Fruit fly (Drosophila melanogaster) whole organism, embryonic: ENCODE data around the gene CG42342.

Experiments used
- Bgb ChIP-seq: fragments of 200-800 bp; sonication (Bioruptor generic); IDR thresholded peaks from 2 replicates; pipeline ENCODE4 v1.3.6; 2022; ENCODE audit warnings: missing biosample characterization, missing genetic modification characterization; ENCODE audit not compliant: partially characterized antibody
- Bteb2 ChIP-seq: fragments of 200-800 bp; sonication (Bioruptor generic); optimal IDR thresholded peaks from 2 replicates; lab custom pipeline; 2016; ENCODE audit warnings: missing biosample characterization, missing genetic modification characterization
- CG11504 ChIP-seq: fragments of 200-800 bp; sonication (Bioruptor generic); optimal IDR thresholded peaks from 3 replicates; lab custom pipeline; 2019; ENCODE audit warnings: missing biosample characterization, mild to moderate bottlenecking, missing genetic modification characterization, moderate library complexity
- CG13894 ChIP-seq: fragments of 200-800 bp; sonication (Bioruptor generic); optimal IDR thresholded peaks from 3 replicates; lab custom pipeline; 2018; ENCODE audit warnings: missing biosample characterization, mild to moderate bottlenecking, missing genetic modification characterization, moderate library complexity
- CG16863 ChIP-seq: fragments of 200-800 bp; sonication (Bioruptor generic); optimal IDR thresholded peaks from 3 replicates; lab custom pipeline; 2016; ENCODE audit warnings: missing biosample characterization, missing genetic modification characterization
- CG2199 ChIP-seq: fragments of 200-800 bp; sonication (Bioruptor generic); IDR thresholded peaks from 3 replicates; pipeline ENCODE4 v1.3.6; 2022; ENCODE audit warnings: missing biosample characterization, missing genetic modification characterization
- CG3163 ChIP-seq: fragments of 200-800 bp; sonication (Bioruptor generic); optimal IDR thresholded peaks from 3 replicates; lab custom pipeline; 2016; ENCODE audit warnings: missing biosample characterization, missing genetic modification characterization
- CG4360 ChIP-seq: fragments of 200-800 bp; sonication (Bioruptor generic); IDR thresholded peaks from 2 replicates; pipeline ENCODE4 v1.3.6; 2022; ENCODE audit warnings: missing biosample characterization, missing genetic modification characterization
- CG5180 ChIP-seq: fragments of 200-800 bp; sonication (Bioruptor generic); optimal IDR thresholded peaks from 3 replicates; lab custom pipeline; 2017; ENCODE audit warnings: missing biosample characterization, missing genetic modification characterization, mild to moderate bottlenecking, moderate library complexity, missing genetic modification reagents
- CG6791 ChIP-seq: fragments of 200-800 bp; sonication (Bioruptor generic); IDR thresholded peaks from 3 replicates; pipeline ENCODE4 v1.3.6; 2022; ENCODE audit warnings: missing biosample characterization, missing genetic modification characterization; ENCODE audit not compliant: partially characterized antibody
- CG8089 ChIP-seq: fragments of 200-800 bp; sonication (Bioruptor generic); optimal IDR thresholded peaks from 3 replicates; lab custom pipeline; 2016; ENCODE audit warnings: missing biosample characterization, missing genetic modification characterization
- CG8290 ChIP-seq, 3 experiments: fragments of 200-800 bp; sonication (Bioruptor generic); optimal IDR thresholded peaks; 2 replicates each; lab custom pipeline; 2016 to 2019; ENCODE audit warnings: missing biosample characterization in 3 of 3, missing genetic modification characterization in 3 of 3, mild to moderate bottlenecking in 2 of 3, moderate library complexity in 1 of 3
- D19A ChIP-seq: fragments of 200-800 bp; optimal IDR thresholded peaks from 3 replicates; lab custom pipeline; 2019; ENCODE audit warnings: missing biosample characterization, mild to moderate bottlenecking, missing genetic modification characterization, moderate library complexity
- Deaf1 ChIP-seq: fragments of 200-800 bp; optimal IDR thresholded peaks from 3 replicates; lab custom pipeline; 2019; ENCODE audit warnings: missing biosample characterization, mild to moderate bottlenecking, missing genetic modification characterization, moderate library complexity
- Ets65A ChIP-seq: fragments of 200-800 bp; sonication (Bioruptor generic); peaks from one replicate; lab custom pipeline; 2016; ENCODE audit warnings: missing biosample characterization, missing genetic modification characterization
- Fer1 ChIP-seq: fragments of 200-800 bp; sonication (Bioruptor generic); optimal IDR thresholded peaks from 2 replicates; lab custom pipeline; 2017; ENCODE audit warnings: missing biosample characterization, mild to moderate bottlenecking, missing genetic modification characterization
- Jarid2 ChIP-seq: fragments of 200-800 bp; sonication (Bioruptor generic); optimal IDR thresholded peaks from 3 replicates; lab custom pipeline; 2017; ENCODE audit warnings: mild to moderate bottlenecking, missing biosample characterization, missing genetic modification reagents, missing genetic modification characterization
- Kr ChIP-seq: fragments of 200-800 bp; sonication (Bioruptor generic); optimal IDR thresholded peaks from 2 replicates; lab custom pipeline; 2017; ENCODE audit warnings: missing biosample characterization, mild to moderate bottlenecking, missing genetic modification characterization
- MTF-1 ChIP-seq: fragments of 200-800 bp; sonication (Bioruptor generic); optimal IDR thresholded peaks from 2 replicates; lab custom pipeline; 2018; ENCODE audit warnings: missing biosample characterization, mild to moderate bottlenecking, missing genetic modification characterization, borderline replicate concordance
- Med ChIP-seq: fragments of 200-800 bp; sonication (Bioruptor generic); peaks from one replicate; lab custom pipeline; 2016; ENCODE audit warnings: missing biosample characterization, missing genetic modification characterization, mild to moderate bottlenecking, inconsistent platforms, moderate library complexity
- Opbp ChIP-seq: fragments of 200-800 bp; sonication (Bioruptor generic); IDR thresholded peaks from 3 replicates; pipeline ENCODE4 v1.3.6; 2022; ENCODE audit warnings: missing biosample characterization, missing genetic modification characterization; ENCODE audit not compliant: partially characterized antibody
- Six4 ChIP-seq: fragments of 200-800 bp; sonication (Bioruptor generic); optimal IDR thresholded peaks from 2 replicates; lab custom pipeline; 2016; ENCODE audit warnings: missing biosample characterization, missing genetic modification characterization
- Sox102F ChIP-seq: fragments of 200-800 bp; sonication (Bioruptor generic); optimal IDR thresholded peaks from 2 replicates; lab custom pipeline; 2018; ENCODE audit warnings: missing biosample characterization, mild to moderate bottlenecking, missing genetic modification characterization, moderate library complexity
- Trl ChIP-seq, 3 experiments: fragments of >200 bp in 2 of 3; fragments of 200-800 bp in 1 of 3; sonication (Bioruptor generic) in 1 of 3; optimal IDR thresholded peaks; 2 replicates in 1 of 3; 3 replicates in 2 of 3; lab custom pipeline; 2016 to 2017; ENCODE audit warnings: missing biosample characterization in 1 of 3, missing genetic modification characterization in 1 of 3
- abd-A ChIP-seq: fragments of 200-800 bp; sonication (Bioruptor generic); optimal IDR thresholded peaks from 3 replicates; lab custom pipeline; 2019; ENCODE audit warnings: missing biosample characterization, mild to moderate bottlenecking, missing genetic modification characterization, moderate library complexity
- bbx ChIP-seq: fragments of 200-800 bp; sonication (Bioruptor generic); IDR thresholded peaks from 2 replicates; pipeline ENCODE4 v1.3.6; 2022; ENCODE audit warnings: missing biosample characterization, missing genetic modification characterization; ENCODE audit not compliant: partially characterized antibody
- chm ChIP-seq: fragments of 200-800 bp; sonication (Bioruptor generic); IDR thresholded peaks from 2 replicates; pipeline ENCODE4 v1.3.6; 2022; ENCODE audit warnings: missing biosample characterization, missing genetic modification characterization
- chn ChIP-seq: fragments of 200-800 bp; sonication (Bioruptor generic); optimal IDR thresholded peaks from 2 replicates; lab custom pipeline; 2016; ENCODE audit warnings: missing biosample characterization, missing genetic modification characterization
- ci ChIP-seq: fragments of 200-800 bp; sonication (Bioruptor generic); IDR thresholded peaks from 3 replicates; pipeline ENCODE4 v1.3.6; 2022; ENCODE audit warnings: missing biosample characterization, missing genetic modification characterization
- eve ChIP-seq, 2 experiments: fragments of >200 bp; optimal IDR thresholded peaks; 2 replicates each; lab custom pipeline; 2017; ENCODE audit warnings: missing biosample characterization in 2 of 2, missing genetic modification characterization in 2 of 2
- fru ChIP-seq: fragments of >200 bp; optimal IDR thresholded peaks from 2 replicates; lab custom pipeline; 2017
- gcm ChIP-seq: fragments of 200-800 bp; sonication (Bioruptor generic); optimal IDR thresholded peaks from 2 replicates; lab custom pipeline; 2019; ENCODE audit warnings: missing biosample characterization, mild to moderate bottlenecking, missing genetic modification characterization, moderate library complexity
- grau ChIP-seq: fragments of 200-800 bp; optimal IDR thresholded peaks from 3 replicates; lab custom pipeline; 2019; ENCODE audit warnings: missing biosample characterization, mild to moderate bottlenecking, missing genetic modification characterization, moderate library complexity
- grn ChIP-seq: fragments of 200-800 bp; sonication (Bioruptor generic); optimal IDR thresholded peaks from 3 replicates; lab custom pipeline; 2017; ENCODE audit warnings: missing biosample characterization, missing genetic modification characterization
- hkb ChIP-seq, 2 experiments: fragments of 200-800 bp in 1 of 2; fragments of >200 bp in 1 of 2; sonication (Bioruptor generic) in 1 of 2; IDR thresholded peaks in 1 of 2; optimal IDR thresholded peaks in 1 of 2; 2 replicates each; pipeline versions ENCODE4 v1.3.6 to Lab custom; 2017 to 2022; ENCODE audit warnings: missing biosample characterization in 1 of 2, missing genetic modification characterization in 1 of 2
- mam ChIP-seq: fragments of 200-800 bp; sonication (Bioruptor generic); optimal IDR thresholded peaks from 3 replicates; lab custom pipeline; 2016; ENCODE audit warnings: missing biosample characterization, missing genetic modification characterization
- nom ChIP-seq: fragments of 200-800 bp; sonication (Bioruptor generic); optimal IDR thresholded peaks from 2 replicates; lab custom pipeline; 2017; ENCODE audit warnings: missing biosample characterization, missing genetic modification characterization, mild to moderate bottlenecking, moderate library complexity, missing genetic modification reagents
- otp ChIP-seq: fragments of 200-800 bp; sonication (Bioruptor generic); IDR thresholded peaks from 3 replicates; pipeline ENCODE4, ENCODE4 v1.3.6; 2022; ENCODE audit warnings: missing biosample characterization, missing genetic modification characterization
- pros ChIP-seq: fragments of 200-800 bp; sonication (Bioruptor generic); optimal IDR thresholded peaks from 3 replicates; lab custom pipeline; 2019; ENCODE audit warnings: missing biosample characterization, mild to moderate bottlenecking, missing genetic modification characterization, moderate library complexity
- sens ChIP-seq: fragments of 200-800 bp; sonication (Bioruptor generic); peaks from one replicate; lab custom pipeline; 2016; ENCODE audit warnings: missing biosample characterization, missing genetic modification characterization
- vvl ChIP-seq: fragments of 200-800 bp; sonication (Bioruptor generic); IDR thresholded peaks from 2 replicates; pipeline ENCODE4 v1.3.6; 2022; ENCODE audit warnings: missing biosample characterization, missing genetic modification characterization

CG42342 gene

dm6 chr3R:16502595-16503305, at the start of gene CG42342:
CG42342 (plus strand) TSS chr3R:16502770.
- peak in 1 of 2 experiments; percentile 11 for TF ChIP-seq eve (GFP tag; optimal IDR thresholded peaks at IDR 0.05; lab: Kevin White, UChicago)
- peak; percentile 38 for TF ChIP-seq gcm (GFP tag; lab: Kevin White, UChicago)
- peak; percentile 89 for TF ChIP-seq Jarid2 (GFP tag; lab: Kevin White, UChicago)
- TF ChIP-seq CG6791 (GFP tag; lab: Robert Waterston, UW) = 0 out of 3 replicates have a peak, but pooled peaks have one; percentile 47
- TF ChIP-seq chm = peak; percentile 46
- no peak for TF ChIP-seq mam
- TF ChIP-seq CG8089 = no peak
- no peak for TF ChIP-seq Sox102F (GFP tag; lab: Kevin White, UChicago)
- TF ChIP-seq CG4360 = 0 out of 2 replicates have a peak, but pooled peaks have one; percentile 15
- TF ChIP-seq chn = no peak
- TF ChIP-seq CG2199 (GFP tag; lab: Robert Waterston, UW) = 0 out of 3 replicates have a peak, but pooled peaks have one; percentile 12
- TF ChIP-seq MTF-1 (GFP tag; lab: Kevin White, UChicago) = no peak
- peak; percentile 42 for TF ChIP-seq Deaf1 (tag; lab: Kevin White, UChicago)
- peak; percentile 99 for TF ChIP-seq CG5180
- 0 out of 3 replicates have a peak, but pooled peaks have one; percentile 14 for TF ChIP-seq otp (GFP tag; lab: Robert Waterston, UW)
- peak; percentile 16 for TF ChIP-seq Kr (GFP tag; lab: Kevin White, UChicago)
- peak; percentile 27 to 48 for TF ChIP-seq Trl (optimal IDR thresholded peaks at IDR 0.05; lab: Kevin White, UChicago)
- no peak for TF ChIP-seq Trl (GFP tag; optimal IDR thresholded peaks at IDR 0.05; lab: Kevin White, UChicago)
- peak; percentile 45; the same call in 1 of the 2 replicates for TF ChIP-seq Bgb (GFP tag; lab: Robert Waterston, UW)
- TF ChIP-seq Six4 (GFP tag; lab: Kevin White, UChicago) = no peak
- peak; percentile 49; the same call in 2 of the 3 replicates for TF ChIP-seq Opbp (GFP tag; lab: Robert Waterston, UW)
- TF ChIP-seq fru (lab: Kevin White, UChicago) = no peak
- peak; percentile 56 for TF ChIP-seq pros (GFP tag; lab: Kevin White, UChicago)
- TF ChIP-seq Fer1 = peak; percentile 6
- TF ChIP-seq vvl = peak; percentile 65
- peak; percentile 15 for TF ChIP-seq CG11504
- no peak for TF ChIP-seq Bteb2 (GFP tag; lab: Kevin White, UChicago)
- peak; percentile 80 for TF ChIP-seq sens (GFP tag; lab: Kevin White, UChicago)
- no peak for TF ChIP-seq grau
- TF ChIP-seq Med (GFP tag; lab: Kevin White, UChicago) = peak; percentile 75
- TF ChIP-seq nom (GFP tag; lab: Kevin White, UChicago) = peak; percentile 20
- no peak for TF ChIP-seq hkb (optimal IDR thresholded peaks at IDR 0.05; lab: Kevin White, UChicago)
- 0 out of 2 replicates have a peak, but pooled peaks have one; percentile 10 for TF ChIP-seq hkb (GFP tag; IDR thresholded peaks at IDR 0.05; lab: Robert Waterston, UW)
- TF ChIP-seq bbx (GFP tag; lab: Robert Waterston, UW) = peak; percentile 36; the same call in 1 of the 2 replicates
- no peak for TF ChIP-seq Ets65A (GFP tag; lab: Kevin White, UChicago)
- no peak for TF ChIP-seq grn
- 0 out of 3 replicates have a peak, but pooled peaks have one; percentile 6 for TF ChIP-seq ci (GFP tag; lab: Robert Waterston, UW)
- peak; percentile 7 for TF ChIP-seq CG13894 (tag; lab: Kevin White, UChicago)
- peak; percentile 3 for TF ChIP-seq D19A
- no peak for TF ChIP-seq CG16863 (GFP tag; lab: Kevin White, UChicago)
- TF ChIP-seq abd-A (tag; lab: Kevin White, UChicago) = peak; percentile 19
- no peak for TF ChIP-seq CG8290 (GFP tag; optimal IDR thresholded peaks at IDR 0.05; lab: Kevin White, UChicago)
- peak in 1 of 2 experiments; percentile 40 for TF ChIP-seq CG8290 (tag; optimal IDR thresholded peaks at IDR 0.05; lab: Kevin White, UChicago)
- peak; percentile 88 for TF ChIP-seq CG3163
